Fruit fly (Drosophila melanogaster) whole organism, prepupa: Measurements from ENCODE around the gene Ldh.

ENCODE experiments used
- CG16779 ChIP-seq: fragments of 200-800 bp; sonication (Bioruptor generic); optimal IDR thresholded peaks from 3 replicates; lab custom pipeline; 2017; ENCODE audit warnings: missing biosample characterization, mild to moderate bottlenecking, missing genetic modification characterization
- CG9139 ChIP-seq: fragments of 200-800 bp; sonication (Bioruptor generic); optimal IDR thresholded peaks from 3 replicates; lab custom pipeline; 2017; ENCODE audit warnings: missing biosample characterization, mild to moderate bottlenecking, missing genetic modification characterization
- Ets96B ChIP-seq: fragments of 200-800 bp; optimal IDR thresholded peaks from 2 replicates; lab custom pipeline; 2019; ENCODE audit warnings: missing biosample characterization, mild to moderate bottlenecking, missing genetic modification characterization, moderate library complexity
- net ChIP-seq: fragments of 200-800 bp; sonication (Bioruptor generic); optimal IDR thresholded peaks from 3 replicates; lab custom pipeline; 2016; ENCODE audit warnings: missing biosample characterization, missing genetic modification characterization
- ss ChIP-seq, 2 experiments: fragments of 200-800 bp; sonication (Bioruptor generic); optimal IDR thresholded peaks; 2 replicates in 1 of 2; 3 replicates in 1 of 2; lab custom pipeline; 2017 to 2018; ENCODE audit warnings: mild to moderate bottlenecking in 2 of 2, missing biosample characterization in 2 of 2, missing genetic modification characterization in 2 of 2, moderate library complexity in 1 of 2

dm6 chr3L:6256408-6257188 is 5.9 kb downstream of the Ldh start, which contains the start of gene Best2:
- peak; percentile 84 for TF ChIP-seq CG9139 (GFP tag; lab: Kevin White, UChicago)
- peak; percentile 82 for TF ChIP-seq CG16779 (tag; lab: Kevin White, UChicago)
- TF ChIP-seq ss (GFP tag; optimal IDR thresholded peaks at IDR 0.05; lab: Kevin White, UChicago), result peak; percentile 93 to 96
- peak; percentile 92 for TF ChIP-seq net
- peak; percentile 93 for TF ChIP-seq Ets96B
